Worm (Caenorhabditis elegans) whole organism, late embryonic: ENCODE results near the gene mam-1.

Source experiments
- C08G9.2 ChIP-seq: sonication (generic microtip); optimal IDR thresholded peaks from 2 replicates; lab custom pipeline; 2016; ENCODE audit warnings: mild to moderate bottlenecking, missing genetic modification characterization, moderate library complexity, missing compliant biosample characterization
- F13H6.1 ChIP-seq: sonication (generic microtip); optimal IDR thresholded peaks from 2 replicates; lab custom pipeline; 2016; ENCODE audit warnings: missing genetic modification characterization, missing compliant biosample characterization
- K09A11.1 ChIP-seq: sonication (generic microtip); optimal IDR thresholded peaks from 2 replicates; lab custom pipeline; 2017; ENCODE audit warnings: antibody characterized with exemption, mild to moderate bottlenecking, missing genetic modification characterization, missing compliant biosample characterization; ENCODE audit not compliant: insufficient read depth
- T23F11.4 ChIP-seq: fragments of 200-800 bp; sonication (Bioruptor generic); optimal IDR thresholded peaks from 2 replicates; lab custom pipeline; 2018; ENCODE audit warnings: mild to moderate bottlenecking, missing genetic modification characterization, missing compliant biosample characterization
- ahr-1 ChIP-seq: sonication (generic microtip); optimal IDR thresholded peaks from 2 replicates; lab custom pipeline; 2016; ENCODE audit warnings: missing genetic modification characterization, missing compliant biosample characterization
- ama-1 ChIP-seq: fragments of 150-350 bp; optimal IDR thresholded peaks from 2 replicates; lab custom pipeline; 2014
- ceh-14 ChIP-seq: sonication (generic microtip); optimal IDR thresholded peaks from 2 replicates; lab custom pipeline; 2016; ENCODE audit warnings: missing genotype, missing genetic modification characterization, missing compliant biosample characterization
- ceh-18 ChIP-seq: sonication (generic microtip); optimal IDR thresholded peaks from 2 replicates; lab custom pipeline; 2016; ENCODE audit warnings: missing genetic modification characterization, missing compliant biosample characterization
- ceh-19 ChIP-seq: fragments of 200-800 bp; sonication (Bioruptor generic); optimal IDR thresholded peaks from 2 replicates; lab custom pipeline; 2018; ENCODE audit warnings: mild to moderate bottlenecking, missing genetic modification characterization, missing compliant biosample characterization
- ceh-24 ChIP-seq: sonication (generic microtip); optimal IDR thresholded peaks from 2 replicates; lab custom pipeline; 2016; ENCODE audit warnings: mild to moderate bottlenecking, missing genetic modification characterization, missing compliant biosample characterization
- ceh-34 ChIP-seq: sonication (generic microtip); optimal IDR thresholded peaks from 2 replicates; lab custom pipeline; 2016; ENCODE audit warnings: mild to moderate bottlenecking, missing genetic modification characterization, missing compliant biosample characterization
- ceh-48 ChIP-seq: sonication (generic microtip); optimal IDR thresholded peaks from 2 replicates; lab custom pipeline; 2016; ENCODE audit warnings: missing genetic modification characterization, inconsistent platforms, missing compliant biosample characterization
- ceh-6 ChIP-seq: fragments of 200-800 bp; sonication (Bioruptor generic); optimal IDR thresholded peaks from 2 replicates; lab custom pipeline; 2018; ENCODE audit warnings: mild to moderate bottlenecking, missing genetic modification characterization, missing compliant biosample characterization
- dve-1 ChIP-seq: sonication (generic microtip); optimal IDR thresholded peaks from 2 replicates; lab custom pipeline; 2017; ENCODE audit warnings: antibody characterized with exemption, mild to moderate bottlenecking, missing genetic modification characterization, missing compliant biosample characterization
- ets-4 ChIP-seq: sonication (generic microtip); optimal IDR thresholded peaks from 2 replicates; lab custom pipeline; 2016; ENCODE audit warnings: missing genetic modification characterization, missing compliant biosample characterization
- eyg-1 ChIP-seq: sonication (generic microtip); optimal IDR thresholded peaks from 2 replicates; lab custom pipeline; 2016; ENCODE audit warnings: missing genotype, missing genetic modification characterization, missing compliant biosample characterization
- fax-1 ChIP-seq: sonication (generic microtip); optimal IDR thresholded peaks from 2 replicates; lab custom pipeline; 2016; ENCODE audit warnings: missing genotype, missing genetic modification characterization, missing compliant biosample characterization
- fkh-10 ChIP-seq: fragments of 150-350 bp; optimal IDR thresholded peaks from 2 replicates; lab custom pipeline; 2014; ENCODE audit warnings: missing biosample characterization, missing genetic modification reagents, missing genetic modification characterization
- hlh-13 ChIP-seq: fragments of 200-800 bp; sonication (Bioruptor generic); optimal IDR thresholded peaks from 2 replicates; lab custom pipeline; 2018; ENCODE audit warnings: mild to moderate bottlenecking, missing genetic modification characterization, missing compliant biosample characterization
- hlh-8 ChIP-seq: sonication (generic microtip); optimal IDR thresholded peaks from 2 replicates; lab custom pipeline; 2016; ENCODE audit warnings: missing genotype, missing genetic modification characterization, missing compliant biosample characterization
- lim-6 ChIP-seq: sonication (generic microtip); optimal IDR thresholded peaks from 2 replicates; lab custom pipeline; 2016; ENCODE audit warnings: missing genetic modification characterization, missing compliant biosample characterization
- madf-2 ChIP-seq: sonication (generic microtip); optimal IDR thresholded peaks from 2 replicates; lab custom pipeline; 2017; ENCODE audit warnings: missing genetic modification characterization, missing compliant biosample characterization
- nhr-11 ChIP-seq: fragments of 150-350 bp; optimal IDR thresholded peaks from 2 replicates; lab custom pipeline; 2014; ENCODE audit warnings: missing biosample characterization, missing genetic modification characterization
- nhr-232 ChIP-seq: sonication (generic microtip); optimal IDR thresholded peaks from 2 replicates; lab custom pipeline; 2016; ENCODE audit warnings: missing genetic modification characterization, missing compliant biosample characterization
- odd-2 ChIP-seq: sonication (generic microtip); optimal IDR thresholded peaks from 2 replicates; lab custom pipeline; 2017; ENCODE audit warnings: antibody characterized with exemption, mild to moderate bottlenecking, missing genetic modification characterization, missing compliant biosample characterization
- pag-3 ChIP-seq: sonication (generic microtip); optimal IDR thresholded peaks from 2 replicates; lab custom pipeline; 2016; ENCODE audit warnings: missing compliant biosample characterization, missing genetic modification characterization, borderline replicate concordance
- pat-9 ChIP-seq: fragments of 200-800 bp; sonication (Bioruptor generic); optimal IDR thresholded peaks from 2 replicates; lab custom pipeline; 2018; ENCODE audit warnings: mild to moderate bottlenecking, missing genetic modification characterization, moderate library complexity, missing compliant biosample characterization
- pax-1 ChIP-seq: fragments of 150-350 bp; optimal IDR thresholded peaks from 2 replicates; lab custom pipeline; 2014; ENCODE audit warnings: missing biosample characterization, missing genetic modification characterization
- pha-4 ChIP-seq: fragments of 150-350 bp; optimal IDR thresholded peaks from 2 replicates; lab custom pipeline; 2018; ENCODE audit warnings: missing biosample characterization, missing genetic modification reagents, missing genetic modification characterization
- pqm-1 ChIP-seq: sonication (generic microtip); optimal IDR thresholded peaks from 2 replicates; lab custom pipeline; 2016; ENCODE audit warnings: missing genetic modification characterization, missing compliant biosample characterization
- pros-1 ChIP-seq: fragments of 150-350 bp; optimal IDR thresholded peaks from 2 replicates; lab custom pipeline; 2014; ENCODE audit warnings: missing biosample characterization, missing genetic modification reagents, missing genetic modification characterization
- rnt-1 ChIP-seq: sonication (generic microtip); optimal IDR thresholded peaks from 2 replicates; lab custom pipeline; 2016; ENCODE audit warnings: missing genetic modification characterization, missing compliant biosample characterization
- sdc-2 ChIP-seq: sonication (generic microtip); optimal IDR thresholded peaks from 2 replicates; lab custom pipeline; 2016; ENCODE audit warnings: missing genotype, missing genetic modification characterization, missing compliant biosample characterization
- sox-4 ChIP-seq: sonication (generic microtip); optimal IDR thresholded peaks from 2 replicates; lab custom pipeline; 2017; ENCODE audit warnings: mild to moderate bottlenecking, missing genetic modification characterization, inconsistent platforms, missing compliant biosample characterization
- tbx-2 ChIP-seq: sonication (generic microtip); optimal IDR thresholded peaks from 2 replicates; lab custom pipeline; 2016; ENCODE audit warnings: missing genetic modification characterization, missing compliant biosample characterization
- tbx-7 ChIP-seq: sonication (generic microtip); optimal IDR thresholded peaks from 2 replicates; lab custom pipeline; 2016; ENCODE audit warnings: missing genotype, missing genetic modification characterization, missing compliant biosample characterization
- ttx-3 ChIP-seq: sonication (generic microtip); optimal IDR thresholded peaks from 2 replicates; lab custom pipeline; 2016; ENCODE audit warnings: missing genetic modification reagents, missing genetic modification characterization, missing compliant biosample characterization
- unc-3 ChIP-seq, 2 experiments: fragments of 200-800 bp in 1 of 2; sonication (Bioruptor generic) in 1 of 2; sonication (generic microtip) in 1 of 2; conservative IDR thresholded peaks in 1 of 2; optimal IDR thresholded peaks in 1 of 2; 2 replicates each; pipeline versions ENCODE4 v1.3.6 to Lab custom; 2016 to 2022; ENCODE audit warnings: missing compliant biosample characterization in 2 of 2, missing genetic modification characterization in 2 of 2, missing genetic modification reagents in 1 of 2
- unc-42 ChIP-seq: sonication (generic microtip); optimal IDR thresholded peaks from 2 replicates; lab custom pipeline; 2016; ENCODE audit warnings: missing genotype, missing genetic modification characterization, missing compliant biosample characterization
- ztf-16 ChIP-seq: sonication (generic microtip); optimal IDR thresholded peaks from 2 replicates; lab custom pipeline; 2017; ENCODE audit warnings: missing genetic modification characterization, missing compliant biosample characterization

mam-1 gene

ce11 chrX:915510-915909, 27.3 kb upstream of the mam-1 start, which contains the start of gene sel-12 (continued):
- TF ChIP-seq sox-4 (tag; lab: Kevin White, UChicago) (no peak), ama-1 (lab: Kevin White, UChicago) (no peak), pqm-1 (tag; lab: Kevin White, UChicago) (no peak), ceh-48 (tag; lab: Kevin White, UChicago) (peak; percentile 34), odd-2 (tag; lab: Kevin White, UChicago) (no peak), nhr-11 (tag; lab: Kevin White, UChicago) (no peak), T23F11.4 (no peak), ceh-19 (GFP tag; lab: Kevin White, UChicago) (no peak), madf-2 (no peak), sdc-2 (peak; percentile 24), pros-1 (no peak), ztf-16 (tag; lab: Kevin White, UChicago) (no peak)

- TF ChIP-seq ceh-14 (no peak), unc-3 (GFP tag; conservative IDR thresholded peaks at IDR 0.05; lab: Robert Waterston, UW) (no peak), unc-3 (tag; optimal IDR thresholded peaks at IDR 0.05; lab: Kevin White, UChicago) (no peak), ceh-24 (tag; lab: Kevin White, UChicago) (no peak), ceh-6 (GFP tag; lab: Kevin White, UChicago) (no peak), pax-1 (no peak), fkh-10 (GFP tag; lab: Kevin White, UChicago) (no peak), nhr-232 (tag; lab: Kevin White, UChicago) (no peak), C08G9.2 (no peak), fax-1 (no peak), hlh-8 (tag; lab: Kevin White, UChicago) (no peak), tbx-7 (tag; lab: Kevin White, UChicago) (no peak), ceh-19 (GFP tag; lab: Kevin White, UChicago) (no peak), K09A11.1 (tag; lab: Kevin White, UChicago) (no peak), pha-4 (no peak), ceh-34 (tag; lab: Kevin White, UChicago) (no peak), ztf-16 (tag; lab: Kevin White, UChicago) (no peak), F13H6.1 (tag; lab: Kevin White, UChicago) (no peak), ceh-18 (no peak), pag-3 (tag; lab: Kevin White, UChicago) (no peak)
Observed at ce11 chrX:912990-913389, 24.8 kb upstream of the mam-1 start, which contains the start of gene F35H12.6. F35H12.6 (plus strand) TSS chrX:913290.

DNA sequence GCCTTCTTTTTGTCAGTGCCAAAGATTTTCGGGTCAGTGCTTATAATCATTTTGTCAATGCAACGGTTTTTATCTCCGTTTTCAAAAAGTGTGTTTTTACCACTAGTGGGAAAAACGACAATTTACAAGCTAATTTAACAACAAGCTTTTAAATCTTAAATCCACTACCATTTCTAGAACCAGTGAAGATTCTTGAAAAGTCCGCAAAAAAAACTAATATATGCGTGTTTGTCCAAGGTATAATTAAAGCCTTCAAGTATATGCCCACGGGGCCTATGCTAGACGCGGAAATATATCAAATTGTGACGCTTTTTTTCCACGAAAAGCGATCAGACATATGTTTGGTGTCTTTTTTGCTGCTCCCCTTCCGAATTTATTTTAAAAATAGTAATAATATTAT, 24.4 kb upstream of the mam-1 start:
- no peak for TF ChIP-seq hlh-8 (tag; lab: Kevin White, UChicago)
- no peak for TF ChIP-seq fax-1
- TF ChIP-seq unc-42 = no peak
- no peak for TF ChIP-seq unc-3 (GFP tag; conservative IDR thresholded peaks at IDR 0.05; lab: Robert Waterston, UW)
- no peak for TF ChIP-seq unc-3 (tag; optimal IDR thresholded peaks at IDR 0.05; lab: Kevin White, UChicago)
- TF ChIP-seq rnt-1 = no peak
- TF ChIP-seq ceh-48 (tag; lab: Kevin White, UChicago) = no peak
- no peak for TF ChIP-seq pat-9 (tag; lab: Kevin White, UChicago)
- TF ChIP-seq ttx-3 = no peak
- no peak for TF ChIP-seq ceh-18
- TF ChIP-seq pha-4 = no peak
- TF ChIP-seq ceh-19 (GFP tag; lab: Kevin White, UChicago) = no peak
- no peak for TF ChIP-seq ets-4 (tag; lab: Kevin White, UChicago)
- TF ChIP-seq dve-1 (tag; lab: Kevin White, UChicago) = no peak
- no peak for TF ChIP-seq pqm-1 (tag; lab: Kevin White, UChicago)

DNA sequence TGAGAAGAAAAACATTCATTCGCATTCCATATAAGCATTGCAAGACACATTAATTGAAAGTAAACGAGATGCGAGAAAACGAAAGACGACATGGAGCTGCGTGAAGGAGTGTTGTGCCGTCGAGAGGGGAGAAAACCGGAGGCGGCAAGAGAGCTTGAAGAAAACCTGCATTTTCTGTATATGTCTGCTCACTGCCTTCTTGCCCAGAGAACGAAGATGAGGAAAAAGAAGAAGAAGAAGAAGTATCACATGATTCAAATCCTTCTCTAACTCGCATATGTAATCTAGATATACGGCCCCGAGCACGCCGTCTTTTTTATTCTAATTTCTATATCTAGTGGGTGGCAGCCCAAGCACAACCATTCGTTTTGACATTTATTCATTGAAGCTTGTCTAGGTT, 22.1 kb upstream of the mam-1 start:
- no peak for TF ChIP-seq pqm-1 (tag; lab: Kevin White, UChicago)
- no peak for TF ChIP-seq hlh-13 (GFP tag; lab: Kevin White, UChicago)
- TF ChIP-seq eyg-1 (tag; lab: Kevin White, UChicago) = no peak
- no peak for TF ChIP-seq tbx-2
- TF ChIP-seq lim-6 (tag; lab: Kevin White, UChicago) = no peak
- TF ChIP-seq ahr-1 (tag; lab: Kevin White, UChicago) = no peak
- peak; percentile 37 for TF ChIP-seq unc-42
